Fruit fly (Drosophila melanogaster) whole organism, adult: ENCODE results near the gene CG7916.

Experiments used
- CG11617 ChIP-seq: fragments of 200-800 bp; sonication (Bioruptor generic); optimal IDR thresholded peaks from 2 replicates; lab custom pipeline; 2017; ENCODE audit warnings: mild to moderate bottlenecking, missing biosample characterization, missing genetic modification reagents, missing genetic modification characterization
- CG12768 ChIP-seq: fragments of 200-800 bp; sonication (Bioruptor generic); optimal IDR thresholded peaks from 2 replicates; lab custom pipeline; 2017; ENCODE audit warnings: missing biosample characterization, missing genetic modification characterization, mild to moderate bottlenecking, moderate library complexity, missing genetic modification reagents
- CG14711 ChIP-seq: fragments of 200-800 bp; sonication (Bioruptor generic); optimal IDR thresholded peaks from 2 replicates; lab custom pipeline; 2018; ENCODE audit warnings: missing biosample characterization, mild to moderate bottlenecking, missing genetic modification characterization, moderate library complexity
- CG1620 ChIP-seq: fragments of 200-800 bp; sonication (Bioruptor generic); optimal IDR thresholded peaks from 2 replicates; lab custom pipeline; 2016; ENCODE audit warnings: missing biosample characterization, missing genetic modification characterization
- CG33017 ChIP-seq: fragments of 200-800 bp; sonication (Bioruptor generic); optimal IDR thresholded peaks from 2 replicates; lab custom pipeline; 2018; ENCODE audit warnings: missing biosample characterization, mild to moderate bottlenecking, missing genetic modification characterization, moderate library complexity
- CG5204 ChIP-seq: fragments of 200-800 bp; sonication (Bioruptor generic); optimal IDR thresholded peaks from 2 replicates; lab custom pipeline; 2016; ENCODE audit warnings: missing biosample characterization, missing genetic modification characterization
- CG7045 ChIP-seq: fragments of 200-800 bp; sonication (Bioruptor generic); optimal IDR thresholded peaks from 2 replicates; lab custom pipeline; 2017; ENCODE audit warnings: missing biosample characterization, mild to moderate bottlenecking, missing genetic modification characterization
- CG7101 ChIP-seq: fragments of 200-800 bp; sonication (Bioruptor generic); optimal IDR thresholded peaks from 2 replicates; lab custom pipeline; 2018; ENCODE audit warnings: missing biosample characterization, mild to moderate bottlenecking, missing genetic modification characterization, moderate library complexity
- Clk ChIP-seq: fragments of 200-800 bp; sonication (Bioruptor generic); optimal IDR thresholded peaks from 2 replicates; lab custom pipeline; 2017; ENCODE audit warnings: missing biosample characterization, missing genetic modification characterization
- Crg-1 ChIP-seq: fragments of 200-800 bp; sonication (Bioruptor generic); optimal IDR thresholded peaks from 2 replicates; lab custom pipeline; 2016; ENCODE audit warnings: missing biosample characterization, missing genetic modification characterization
- Hr96 ChIP-seq: fragments of 200-800 bp; sonication (Bioruptor generic); optimal IDR thresholded peaks from 2 replicates; lab custom pipeline; 2016; ENCODE audit warnings: missing biosample characterization, missing genetic modification characterization
- Mnt ChIP-seq: fragments of 200-800 bp; sonication (Bioruptor generic); optimal IDR thresholded peaks from 2 replicates; lab custom pipeline; 2016; ENCODE audit warnings: missing biosample characterization, mild to moderate bottlenecking, missing genetic modification characterization
- bab1 ChIP-seq: fragments of 200-800 bp; sonication (Bioruptor generic); optimal IDR thresholded peaks from 3 replicates; lab custom pipeline; 2019; ENCODE audit warnings: missing biosample characterization, mild to moderate bottlenecking, missing genetic modification characterization, moderate library complexity
- cic ChIP-seq: fragments of 200-800 bp; sonication (Bioruptor generic); optimal IDR thresholded peaks from 2 replicates; lab custom pipeline; 2017; ENCODE audit warnings: missing biosample characterization, mild to moderate bottlenecking, missing genetic modification characterization, moderate library complexity
- cnc ChIP-seq, 2 experiments: fragments of >200 bp; optimal IDR thresholded peaks; 2 replicates each; lab custom pipeline; 2017
- kay ChIP-seq: fragments of 200-800 bp; sonication (Bioruptor generic); peaks from one replicate; lab custom pipeline; 2016; ENCODE audit warnings: missing biosample characterization, missing genetic modification characterization, borderline replicate concordance
- ovo ChIP-seq: fragments of 200-800 bp; sonication (Bioruptor generic); optimal IDR thresholded peaks from 2 replicates; lab custom pipeline; 2016; ENCODE audit warnings: missing biosample characterization, missing genetic modification characterization
- pad ChIP-seq: fragments of 200-800 bp; sonication (Bioruptor generic); optimal IDR thresholded peaks from 3 replicates; lab custom pipeline; 2017; ENCODE audit warnings: missing biosample characterization, missing genetic modification characterization, mild to moderate bottlenecking, moderate library complexity, missing genetic modification reagents
- tj ChIP-seq: fragments of 200-800 bp; sonication (Bioruptor generic); optimal IDR thresholded peaks from 3 replicates; lab custom pipeline; 2017; ENCODE audit warnings: missing biosample characterization, mild to moderate bottlenecking, missing genetic modification characterization, moderate library complexity
- toe ChIP-seq: fragments of 200-800 bp; sonication (Bioruptor generic); optimal IDR thresholded peaks from 2 replicates; lab custom pipeline; 2016; ENCODE audit warnings: missing biosample characterization, missing genetic modification characterization

CG7916 gene

DNA sequence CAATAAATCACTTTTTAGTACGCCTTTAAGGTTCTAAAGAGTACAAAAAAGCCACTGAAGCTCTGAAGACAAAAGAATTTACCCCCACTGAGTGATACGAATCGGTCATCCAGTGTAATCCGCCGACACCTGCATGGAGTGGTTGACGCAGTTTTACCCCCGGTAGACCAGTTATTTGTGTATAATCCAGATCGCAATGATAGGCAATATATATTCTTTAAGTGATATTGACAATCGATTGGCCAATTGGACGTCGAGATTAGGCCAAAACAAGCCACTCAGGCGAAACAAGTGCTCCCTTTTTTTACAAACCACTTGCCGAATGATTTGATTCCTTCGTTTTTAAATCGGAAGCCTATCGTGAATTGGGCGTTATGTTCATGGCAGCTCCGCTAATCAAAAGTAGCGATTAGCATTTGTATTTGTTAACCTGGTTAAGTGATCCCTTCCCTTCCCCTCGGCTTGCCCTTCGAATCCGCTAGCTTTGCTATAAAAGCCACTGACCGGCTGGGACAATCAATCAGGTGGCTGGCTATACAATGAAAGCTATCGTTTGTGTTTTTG lies at the start of gene CG7916:
Gene CG7916 (plus strand): TSS at position 514 of the 564 bp plus-strand sequence.
- TF ChIP-seq bab1 (GFP tag; lab: Kevin White, UChicago) (no peak), pad (GFP tag; lab: Kevin White, UChicago) (peak; percentile 17), CG7101 (tag; lab: Kevin White, UChicago) (no peak), ovo (GFP tag; lab: Kevin White, UChicago) (no peak), Mnt (GFP tag; lab: Kevin White, UChicago) (no peak), CG12768 (GFP tag; lab: Kevin White, UChicago) (peak; percentile 30), CG5204 (no peak), Hr96 (GFP tag; lab: Kevin White, UChicago) (peak; percentile 6), CG7045 (GFP tag; lab: Kevin White, UChicago) (no peak), cic (GFP tag; lab: Kevin White, UChicago) (peak; percentile 54)

DNA sequence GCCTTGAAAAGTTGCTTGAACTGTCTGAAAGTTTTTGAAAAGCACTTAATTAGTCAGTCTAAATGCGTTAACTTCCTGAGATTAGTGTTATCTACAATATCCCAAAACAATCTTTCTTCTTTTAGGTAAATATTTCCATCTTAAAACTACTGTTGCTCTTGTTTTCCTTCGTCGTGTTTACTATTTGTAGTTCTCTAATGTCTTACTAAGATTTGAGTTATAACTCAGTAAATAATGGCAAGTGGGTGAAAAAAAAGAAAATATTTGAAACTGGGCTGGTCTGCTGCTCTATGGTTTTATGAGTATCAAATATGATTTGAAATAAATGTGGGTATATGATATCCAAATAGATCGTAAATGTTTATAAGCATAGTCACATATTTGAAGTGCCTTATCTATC lies 45.4 kb upstream of the CG7916 start:
- TF ChIP-seq Crg-1 (GFP tag; lab: Kevin White, UChicago) (peak; percentile 12), CG14711 (no peak), CG7045 (GFP tag; lab: Kevin White, UChicago) (peak; percentile 47), kay (GFP tag; lab: Kevin White, UChicago) (no peak), CG33017 (tag; lab: Kevin White, UChicago) (peak; percentile 40), CG12768 (GFP tag; lab: Kevin White, UChicago) (peak; percentile 16), CG7101 (tag; lab: Kevin White, UChicago) (peak; percentile 61), cic (GFP tag; lab: Kevin White, UChicago) (peak; percentile 60)

DNA sequence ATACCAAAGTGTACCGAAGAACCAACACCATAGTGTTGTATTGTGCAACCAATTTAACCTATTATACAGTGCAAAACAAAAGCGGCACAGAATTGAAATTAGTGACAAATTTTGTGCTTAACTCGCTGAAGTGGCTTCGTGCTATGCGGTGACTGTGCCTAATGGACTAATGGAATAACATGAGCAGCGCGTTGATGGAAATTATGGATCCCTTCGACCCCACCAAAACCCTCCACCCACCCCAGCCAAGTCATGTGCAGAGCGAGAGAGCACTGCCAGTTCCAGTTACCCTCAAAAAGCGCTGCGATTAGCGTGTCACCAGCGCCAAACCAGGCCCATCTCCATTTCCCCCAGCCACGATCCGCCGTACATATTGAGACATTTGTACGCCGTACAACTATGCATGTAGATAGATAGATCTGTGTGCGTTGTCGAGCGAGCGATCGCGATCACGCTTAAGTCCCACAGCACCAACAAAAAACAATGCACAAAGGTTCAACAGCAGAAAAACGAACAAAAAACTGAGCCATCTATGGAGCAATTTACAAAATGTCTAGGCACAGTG lies 44.4 kb upstream of the CG7916 start:
- TF ChIP-seq Mnt (GFP tag; lab: Kevin White, UChicago) (peak; percentile 35), CG12768 (GFP tag; lab: Kevin White, UChicago) (peak; percentile 58), Clk (GFP tag; lab: Kevin White, UChicago) (no peak), bab1 (GFP tag; lab: Kevin White, UChicago) (no peak), cic (GFP tag; lab: Kevin White, UChicago) (peak; percentile 51)

DNA sequence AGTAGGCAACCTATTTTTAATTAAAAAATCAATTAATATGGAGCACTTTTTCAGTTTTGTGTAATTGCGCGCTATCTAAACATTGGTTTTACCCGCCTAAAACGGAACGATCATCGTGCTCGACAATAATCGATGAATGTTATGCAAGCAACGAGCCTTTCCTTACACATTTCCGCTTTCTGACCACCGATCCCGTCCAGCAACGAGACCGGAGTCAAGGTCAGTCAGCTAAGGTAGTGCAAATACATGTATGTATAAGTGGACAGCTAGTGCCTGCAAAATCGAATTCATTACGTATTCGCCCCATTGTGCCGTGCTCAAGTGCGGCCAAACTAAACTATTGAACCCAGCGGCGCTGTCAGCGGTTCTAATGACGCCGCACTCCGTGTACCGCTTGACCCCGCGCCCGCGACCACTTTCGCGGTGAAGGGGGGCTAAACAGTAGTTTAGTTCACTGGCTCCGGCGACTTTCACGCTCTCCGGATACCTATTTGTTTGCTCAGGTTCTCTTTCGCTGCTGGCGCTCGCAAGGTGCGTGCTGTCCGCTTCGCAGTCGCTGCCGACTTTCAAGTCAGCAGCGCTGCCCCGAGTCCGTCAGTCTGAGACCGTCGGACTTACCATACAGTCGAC lies 43.4 kb upstream of the CG7916 start, which contains the start of gene CAH1:
Gene CAH1 (plus strand): TSS at position 595 of the 630 bp plus-strand sequence.
- TF ChIP-seq ovo (GFP tag; lab: Kevin White, UChicago) (peak; percentile 23), Hr96 (GFP tag; lab: Kevin White, UChicago) (no peak), bab1 (GFP tag; lab: Kevin White, UChicago) (no peak), CG33017 (tag; lab: Kevin White, UChicago) (peak; percentile 1), CG7101 (tag; lab: Kevin White, UChicago) (no peak), cic (GFP tag; lab: Kevin White, UChicago) (peak; percentile 52), tj (GFP tag; lab: Kevin White, UChicago) (peak; percentile 32), Mnt (GFP tag; lab: Kevin White, UChicago) (peak; percentile 11), CG7045 (GFP tag; lab: Kevin White, UChicago) (no peak), CG14711 (no peak), kay (GFP tag; lab: Kevin White, UChicago) (no peak), toe (GFP tag; lab: Kevin White, UChicago) (no peak), CG1620 (no peak), CG12768 (GFP tag; lab: Kevin White, UChicago) (peak; percentile 70), cnc (optimal IDR thresholded peaks at IDR 0.05; lab: Kevin White, UChicago) (peak in 1 of 2 experiments; percentile 37), Crg-1 (GFP tag; lab: Kevin White, UChicago) (no peak), CG11617 (GFP tag; lab: Kevin White, UChicago) (no peak), CG5204 (no peak), pad (GFP tag; lab: Kevin White, UChicago) (no peak), Clk (GFP tag; lab: Kevin White, UChicago) (no peak)

DNA sequence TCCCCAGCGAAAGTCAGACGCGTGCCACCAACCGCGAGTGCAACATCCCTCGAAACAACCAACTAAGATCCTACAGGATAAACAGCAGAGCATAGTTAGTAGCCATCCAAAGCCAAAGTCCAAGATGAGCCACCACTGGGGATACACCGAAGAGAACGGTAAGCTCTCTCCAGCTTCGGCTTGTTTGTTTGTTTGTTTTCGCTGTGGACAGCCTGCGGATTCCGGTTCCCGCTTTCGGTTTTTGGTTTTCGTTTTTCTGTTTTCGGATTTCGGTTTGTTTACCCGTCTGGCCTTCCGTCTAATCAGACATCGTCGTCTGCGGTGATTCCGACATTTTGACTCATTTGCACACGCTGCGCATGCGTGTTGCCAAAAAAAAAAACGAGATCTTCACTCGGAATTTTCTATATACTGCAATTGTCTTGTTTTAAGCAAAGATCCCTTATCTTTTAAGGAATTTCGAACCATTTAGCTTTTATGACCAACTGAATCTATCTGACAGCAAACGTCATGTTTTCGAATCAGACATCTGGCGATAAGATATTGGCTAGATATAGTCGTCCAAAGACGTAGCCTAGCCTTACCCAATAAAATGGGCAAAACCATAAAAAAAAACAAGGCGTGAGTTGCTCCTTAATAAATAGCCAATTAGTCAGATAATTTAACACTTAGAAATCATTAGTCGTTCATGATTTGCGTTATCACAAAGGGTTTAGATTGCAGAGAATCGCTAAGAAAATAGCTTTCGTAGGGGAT lies 42.6 kb upstream of the CG7916 start:
- TF ChIP-seq Crg-1 (GFP tag; lab: Kevin White, UChicago) (no peak), kay (GFP tag; lab: Kevin White, UChicago) (peak; percentile 90), Hr96 (GFP tag; lab: Kevin White, UChicago) (no peak), toe (GFP tag; lab: Kevin White, UChicago) (no peak)

DNA sequence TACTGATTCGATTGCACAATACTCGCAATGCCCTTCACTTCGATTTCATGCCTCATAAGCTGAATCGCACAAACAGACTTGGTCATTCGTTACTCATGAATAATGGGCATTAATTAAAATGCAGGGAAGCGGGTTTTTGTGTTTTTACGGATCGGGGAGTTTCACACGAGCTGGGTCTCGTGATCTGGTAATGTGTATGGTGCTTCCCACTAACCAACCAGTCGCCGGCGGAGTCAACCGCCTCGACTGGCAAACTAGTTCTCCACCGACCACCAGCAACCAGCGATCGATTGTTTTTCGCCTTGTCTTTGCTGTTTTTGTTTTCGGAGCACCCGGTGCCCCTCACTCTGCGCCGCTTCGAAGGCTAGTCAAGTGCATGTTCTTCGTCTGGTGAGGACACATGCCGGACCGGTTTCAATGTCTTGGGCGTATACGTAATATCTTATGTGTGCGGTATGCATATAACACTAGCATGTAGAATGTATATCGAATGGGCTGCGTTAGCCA lies 41.9 kb upstream of the CG7916 start:
- TF ChIP-seq CG12768 (GFP tag; lab: Kevin White, UChicago) (no peak), Hr96 (GFP tag; lab: Kevin White, UChicago) (no peak), pad (GFP tag; lab: Kevin White, UChicago) (no peak), cic (GFP tag; lab: Kevin White, UChicago) (peak; percentile 3), bab1 (GFP tag; lab: Kevin White, UChicago) (no peak)
